Fruit fly (Drosophila melanogaster) whole organism: Measurements from ENCODE around the gene CG7943.

Source experiments
- CG8478 ChIP-seq: fragments of >200 bp; optimal IDR thresholded peaks from 2 replicates; lab custom pipeline; 2018; ENCODE audit warnings: inconsistent platforms
- usp ChIP-seq: fragments of >200 bp; optimal IDR thresholded peaks from 2 replicates; lab custom pipeline; 2017; ENCODE audit warnings: missing biosample characterization, missing genetic modification characterization, mixed read lengths

- no peak for TF ChIP-seq CG8478 (lab: Kevin White, UChicago)
- no peak for TF ChIP-seq usp
Measured at dm6 chr3R:30009173-30009572, 37.1 kb upstream of the CG7943 start, which contains the start of gene CG7912.
